Fruit fly (Drosophila melanogaster) whole organism, larva: ENCODE data around the gene rtv.

Source experiments
- noc ChIP-seq: fragments of 200-800 bp; sonication (Bioruptor generic); optimal IDR thresholded peaks from 3 replicates; lab custom pipeline; 2019; ENCODE audit warnings: missing biosample characterization, mild to moderate bottlenecking, missing genetic modification characterization, moderate library complexity

Gene rtv

dm6 chrX:11153826-11154510 is at the start of gene rtv, which contains the start of gene Dlic:
rtv (minus strand) TSS chrX:11153990.
Dlic (plus strand) TSS chrX:11154421.
- no peak for TF ChIP-seq noc (tag; lab: Kevin White, UChicago)

- no peak for TF ChIP-seq noc (tag; lab: Kevin White, UChicago)
These were observed 49.3 kb upstream of the rtv start for dm6 chrX:11203104-11203503.

DNA sequence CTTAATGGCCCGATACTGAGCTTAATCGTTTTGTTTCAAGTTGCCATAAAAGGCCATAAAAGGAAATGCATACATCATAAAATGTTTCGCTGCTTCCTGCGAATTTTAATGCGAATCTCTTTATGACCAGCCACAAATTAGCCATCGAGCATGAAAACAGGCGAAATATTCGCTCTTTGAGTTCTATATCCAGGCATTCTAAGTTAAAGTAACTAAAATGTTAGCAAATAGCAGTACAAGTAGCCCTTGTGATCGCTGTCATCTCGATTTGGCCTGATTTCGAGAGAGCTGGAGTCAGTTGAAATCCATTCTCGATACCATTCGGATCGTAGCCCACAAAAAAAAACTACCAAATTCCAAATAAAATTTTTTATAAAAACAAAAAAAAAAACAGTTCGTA is 48.2 kb upstream of the rtv start, which contains the start of gene CG11106:
CG11106 (plus strand) TSS at position 301 of the 400 bp plus-strand sequence.
- TF ChIP-seq noc (tag; lab: Kevin White, UChicago): no peak

- no peak for TF ChIP-seq noc (tag; lab: Kevin White, UChicago)
These were observed 28.8 kb upstream of the rtv start, which contains the start of gene CG15200 for dm6 chrX:11182631-11183030. CG15200 (plus strand) TSS chrX:11182931.

- TF ChIP-seq noc (tag; lab: Kevin White, UChicago): no peak
These were observed 22.3 kb upstream of the rtv start for dm6 chrX:11176073-11176472.

- no peak for TF ChIP-seq noc (tag; lab: Kevin White, UChicago)
These were observed 16.8 kb upstream of the rtv start, which contains the start of gene CG1394 for dm6 chrX:11170578-11170977. CG1394 (minus strand) TSS chrX:11170678.

DNA sequence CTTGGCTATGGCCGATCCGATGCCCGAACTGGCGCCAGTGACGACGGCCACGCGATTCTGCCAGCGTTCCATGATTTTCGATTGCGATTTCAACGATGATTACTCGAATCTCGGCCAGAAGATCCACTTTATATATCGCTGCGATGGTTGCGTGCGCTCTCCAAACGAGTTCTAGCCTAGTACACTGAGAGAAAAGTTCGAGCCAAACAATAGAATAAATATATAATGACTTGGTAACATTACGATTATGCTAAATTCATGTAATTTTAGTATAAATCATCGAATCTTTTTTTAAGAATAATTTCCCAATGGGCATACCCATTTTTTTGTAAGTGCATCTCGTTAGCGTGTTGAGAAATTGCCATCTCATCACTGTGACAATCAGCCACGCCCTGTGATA is 15.2 kb upstream of the rtv start, which contains the start of gene Antdh:
Antdh (minus strand) TSS at position 101 of the 400 bp plus-strand sequence.
- no peak for TF ChIP-seq noc (tag; lab: Kevin White, UChicago)

- TF ChIP-seq noc (tag; lab: Kevin White, UChicago): no peak
These were observed 6.1 kb upstream of the rtv start, which contains the start of gene CG32668 for dm6 chrX:11159710-11160446. CG32668 (minus strand) TSS chrX:11159760.

DNA sequence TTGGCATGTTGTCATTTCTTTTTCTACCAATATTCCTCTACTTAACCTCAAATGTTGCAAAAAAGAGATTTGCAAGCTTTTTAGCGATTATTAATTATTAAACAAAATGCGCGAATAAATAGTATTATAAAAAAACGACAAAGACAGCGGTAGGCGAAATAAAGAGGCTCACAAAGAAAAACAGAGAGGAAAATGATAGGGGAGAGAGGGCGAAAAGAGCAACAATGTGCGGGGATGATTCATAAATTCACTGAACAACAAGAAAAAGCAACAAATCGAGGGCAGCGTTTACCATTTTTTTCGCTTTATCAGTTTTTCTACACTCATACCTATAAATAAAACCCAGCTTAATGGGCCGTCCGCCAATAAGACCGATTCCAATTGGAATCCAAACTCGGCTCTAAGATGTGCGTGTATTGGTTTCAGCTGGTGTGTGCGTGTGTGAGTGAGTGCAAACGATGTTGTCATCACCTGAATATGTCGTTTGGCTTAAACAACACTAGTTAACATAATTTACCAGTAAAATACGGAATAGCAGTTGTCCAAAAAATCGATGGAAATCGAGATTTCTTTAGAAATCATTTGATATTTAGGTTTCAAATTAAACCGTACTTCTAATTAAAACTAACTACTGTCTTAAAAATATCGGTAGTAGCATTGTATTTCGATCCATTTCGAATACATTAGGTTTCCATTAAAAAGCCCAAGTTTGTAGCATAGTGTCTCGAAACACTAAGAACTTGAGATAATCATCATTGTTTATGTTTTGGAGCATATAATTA is 2.2 kb upstream of the rtv start:
- peak; percentile 39 for TF ChIP-seq noc (tag; lab: Kevin White, UChicago)

DNA sequence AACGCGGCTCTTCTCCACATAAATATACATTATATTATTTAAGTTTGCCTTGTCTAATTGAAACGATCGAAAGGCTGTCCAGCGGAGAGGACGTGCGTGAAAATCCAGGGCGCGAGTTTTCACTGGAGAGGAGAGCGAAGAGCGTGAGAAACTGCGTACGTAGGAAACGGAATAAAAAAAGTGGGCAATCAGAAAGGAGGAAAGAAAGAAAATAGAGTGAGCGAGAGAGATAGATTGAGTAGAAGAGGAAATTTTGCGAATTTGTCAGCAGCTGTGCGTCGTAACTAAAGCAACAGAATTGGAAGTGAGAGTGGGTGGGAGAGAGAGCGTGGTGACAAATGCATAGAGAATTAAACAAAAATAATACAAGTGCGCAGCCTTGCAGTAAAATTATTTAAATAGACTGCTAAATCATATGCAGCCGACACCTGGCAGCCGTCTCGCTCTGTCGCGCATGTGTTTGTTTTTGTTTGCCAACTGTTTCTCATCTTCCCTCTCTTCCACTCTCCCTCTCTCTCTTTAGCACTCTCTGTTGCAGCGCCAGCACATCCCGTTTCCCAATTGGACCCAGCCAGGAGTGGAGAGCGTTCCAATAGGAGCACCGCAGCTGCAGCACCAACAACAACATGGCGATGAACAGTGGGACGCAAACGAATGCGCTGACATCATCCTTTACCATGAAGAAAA is 864 bp upstream of the rtv start:
- TF ChIP-seq noc (tag; lab: Kevin White, UChicago): no peak

DNA sequence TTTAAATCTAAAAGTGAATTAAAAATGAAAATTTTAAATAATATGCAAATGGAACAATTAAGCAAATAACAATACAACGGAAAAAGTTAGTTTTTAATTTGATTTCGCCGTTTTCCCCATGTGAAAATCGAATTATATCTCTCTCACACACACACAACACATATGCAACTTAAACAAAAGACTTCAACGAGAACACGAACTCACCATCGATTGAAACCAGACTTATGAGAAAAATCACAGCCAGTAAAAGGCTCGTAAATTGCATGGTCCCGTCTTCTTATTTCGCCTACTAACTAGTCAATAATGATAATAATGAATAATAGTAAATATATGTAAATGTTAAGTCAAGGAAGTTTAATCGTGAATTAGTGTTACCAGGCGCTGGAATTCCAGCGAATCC is 377 bp downstream of the rtv start:
- TF ChIP-seq noc (tag; lab: Kevin White, UChicago): no peak

DNA sequence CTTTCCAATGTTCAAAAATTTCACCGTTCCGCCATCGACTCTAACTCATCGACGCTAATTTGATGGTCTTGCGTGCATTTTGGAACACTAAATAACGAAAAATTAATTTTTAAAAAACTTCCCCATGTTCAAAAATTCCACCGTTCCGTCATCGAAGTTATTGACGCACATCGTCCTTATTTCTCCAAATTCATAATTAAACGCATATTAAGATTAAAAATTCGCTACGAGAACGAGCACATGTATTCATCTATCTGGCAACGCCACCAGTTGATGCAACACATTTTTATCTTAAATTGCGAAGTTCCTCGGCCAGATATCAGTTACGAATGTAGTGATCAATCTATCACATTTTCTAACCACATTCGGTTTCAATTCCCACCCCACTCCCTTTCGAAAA is 4.6 kb downstream of the rtv start, which contains the start of gene Lint-1:
Lint-1 (plus strand) TSS at position 123 of the 400 bp plus-strand sequence.
- no peak for TF ChIP-seq noc (tag; lab: Kevin White, UChicago)

DNA sequence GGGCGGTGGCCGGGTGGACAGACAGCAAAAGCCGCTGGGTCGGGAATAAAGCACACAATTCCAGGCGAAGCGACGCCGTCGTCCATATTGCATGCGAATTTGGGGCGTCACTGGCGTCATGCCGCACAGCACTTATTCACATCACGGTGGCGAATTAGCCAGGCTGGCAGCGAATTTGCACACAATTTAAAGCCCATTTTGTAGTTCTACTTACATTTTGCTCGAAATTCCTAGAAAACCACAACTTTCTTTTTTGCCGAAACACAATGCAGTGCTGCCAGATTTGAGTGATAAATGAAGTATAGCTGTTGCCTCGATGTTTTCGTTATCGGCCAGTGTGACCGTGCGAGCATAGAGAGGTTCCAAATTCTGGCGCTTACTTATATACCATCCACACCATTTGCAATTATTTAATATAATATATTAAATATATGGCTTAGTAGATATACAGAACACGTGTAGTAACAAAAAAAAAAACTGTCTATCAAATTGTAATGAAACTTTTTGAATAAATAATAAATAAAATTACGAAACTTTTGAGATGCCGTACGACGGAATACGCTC is 5.4 kb downstream of the rtv start, which contains the start of gene Ran:
Ran (minus strand) TSS at position 445 of the 564 bp plus-strand sequence.
- no peak for TF ChIP-seq noc (tag; lab: Kevin White, UChicago)

dm6 chrX:11147553-11148067 is 6.2 kb downstream of the rtv start:
- no peak for TF ChIP-seq noc (tag; lab: Kevin White, UChicago)
